Worm (Caenorhabditis elegans) whole organism, young adult: ENCODE results near the gene acs-7.

ENCODE experiments used
- C17E4.6 ChIP-seq: fragments of 200-800 bp; sonication (Bioruptor generic); IDR thresholded peaks from 2 replicates; pipeline ENCODE4 v1.3.6; 2022; ENCODE audit warnings: missing genetic modification reagents, missing genetic modification characterization, missing compliant biosample characterization
- ceh-40 ChIP-seq: fragments of 200-800 bp; sonication (Bioruptor generic); IDR thresholded peaks from 2 replicates; pipeline ENCODE4 v1.3.6; 2022; ENCODE audit warnings: missing genetic modification characterization, missing compliant biosample characterization
- unc-62 ChIP-seq: fragments of 150-350 bp; optimal IDR thresholded peaks from 2 replicates; lab custom pipeline; 2014; ENCODE audit warnings: missing biosample characterization, missing genetic modification reagents, missing genetic modification characterization

DNA sequence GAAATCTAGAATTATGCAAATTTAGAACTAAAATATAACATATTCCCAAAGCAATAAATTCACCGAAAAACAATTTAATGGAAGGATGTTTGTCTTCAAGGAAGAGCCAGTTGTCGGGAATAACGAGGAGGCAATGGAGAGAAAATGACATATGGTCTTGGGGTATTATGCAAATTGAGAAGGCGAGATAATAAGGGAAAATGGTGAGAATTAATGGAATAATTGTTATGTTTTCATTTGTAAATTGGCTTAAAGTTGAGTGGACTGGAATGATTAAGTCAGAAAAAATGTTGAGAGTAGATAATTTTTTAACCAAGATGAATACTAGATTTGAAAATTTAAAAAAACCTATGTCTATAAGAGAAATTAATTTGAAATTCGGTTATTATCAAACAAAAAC is 13.0 kb downstream of the acs-7 start:
- no peak for TF ChIP-seq ceh-40
- TF ChIP-seq C17E4.6 (GFP tag; lab: Robert Waterston, UW): no peak
- no peak for TF ChIP-seq unc-62 (GFP tag; lab: Kevin White, UChicago)
